Fruit fly (Drosophila melanogaster) whole organism, adult: ENCODE measurements around the gene FASN1.

ENCODE experiments used
- CG11617 ChIP-seq: fragments of 200-800 bp; sonication (Bioruptor generic); optimal IDR thresholded peaks from 2 replicates; lab custom pipeline; 2017; ENCODE audit warnings: mild to moderate bottlenecking, missing biosample characterization, missing genetic modification reagents, missing genetic modification characterization
- CG14711 ChIP-seq: fragments of 200-800 bp; sonication (Bioruptor generic); optimal IDR thresholded peaks from 2 replicates; lab custom pipeline; 2018; ENCODE audit warnings: missing biosample characterization, mild to moderate bottlenecking, missing genetic modification characterization, moderate library complexity
- CG5204 ChIP-seq: fragments of 200-800 bp; sonication (Bioruptor generic); optimal IDR thresholded peaks from 2 replicates; lab custom pipeline; 2016; ENCODE audit warnings: missing biosample characterization, missing genetic modification characterization
- CG7045 ChIP-seq: fragments of 200-800 bp; sonication (Bioruptor generic); optimal IDR thresholded peaks from 2 replicates; lab custom pipeline; 2017; ENCODE audit warnings: missing biosample characterization, mild to moderate bottlenecking, missing genetic modification characterization
- CG7101 ChIP-seq: fragments of 200-800 bp; sonication (Bioruptor generic); optimal IDR thresholded peaks from 2 replicates; lab custom pipeline; 2018; ENCODE audit warnings: missing biosample characterization, mild to moderate bottlenecking, missing genetic modification characterization, moderate library complexity
- Clk ChIP-seq: fragments of 200-800 bp; sonication (Bioruptor generic); optimal IDR thresholded peaks from 2 replicates; lab custom pipeline; 2017; ENCODE audit warnings: missing biosample characterization, missing genetic modification characterization
- Hr96 ChIP-seq: fragments of 200-800 bp; sonication (Bioruptor generic); optimal IDR thresholded peaks from 2 replicates; lab custom pipeline; 2016; ENCODE audit warnings: missing biosample characterization, missing genetic modification characterization
- Mnt ChIP-seq: fragments of 200-800 bp; sonication (Bioruptor generic); optimal IDR thresholded peaks from 2 replicates; lab custom pipeline; 2016; ENCODE audit warnings: missing biosample characterization, mild to moderate bottlenecking, missing genetic modification characterization
- cic ChIP-seq: fragments of 200-800 bp; sonication (Bioruptor generic); optimal IDR thresholded peaks from 2 replicates; lab custom pipeline; 2017; ENCODE audit warnings: missing biosample characterization, mild to moderate bottlenecking, missing genetic modification characterization, moderate library complexity
- cnc ChIP-seq, 2 experiments: fragments of >200 bp; optimal IDR thresholded peaks; 2 replicates each; lab custom pipeline; 2017
- kay ChIP-seq: fragments of 200-800 bp; sonication (Bioruptor generic); peaks from one replicate; lab custom pipeline; 2016; ENCODE audit warnings: missing biosample characterization, missing genetic modification characterization, borderline replicate concordance
- ovo ChIP-seq: fragments of 200-800 bp; sonication (Bioruptor generic); optimal IDR thresholded peaks from 2 replicates; lab custom pipeline; 2016; ENCODE audit warnings: missing biosample characterization, missing genetic modification characterization
- pad ChIP-seq: fragments of 200-800 bp; sonication (Bioruptor generic); optimal IDR thresholded peaks from 3 replicates; lab custom pipeline; 2017; ENCODE audit warnings: missing biosample characterization, missing genetic modification characterization, mild to moderate bottlenecking, moderate library complexity, missing genetic modification reagents
- toe ChIP-seq: fragments of 200-800 bp; sonication (Bioruptor generic); optimal IDR thresholded peaks from 2 replicates; lab custom pipeline; 2016; ENCODE audit warnings: missing biosample characterization, missing genetic modification characterization

- TF ChIP-seq cnc (optimal IDR thresholded peaks at IDR 0.05; lab: Kevin White, UChicago) = no peak
- peak; percentile 18 for TF ChIP-seq CG14711 (tag; lab: Kevin White, UChicago)
- TF ChIP-seq CG7045 (GFP tag; lab: Kevin White, UChicago) = no peak
- TF ChIP-seq Hr96 (GFP tag; lab: Kevin White, UChicago) = no peak
- no peak for TF ChIP-seq kay (GFP tag; lab: Kevin White, UChicago)
- TF ChIP-seq ovo (GFP tag; lab: Kevin White, UChicago) = no peak
- TF ChIP-seq CG7101 (tag; lab: Kevin White, UChicago) = no peak
- no peak for TF ChIP-seq CG11617 (GFP tag; lab: Kevin White, UChicago)
- TF ChIP-seq cic (GFP tag; lab: Kevin White, UChicago) = no peak
- TF ChIP-seq toe (GFP tag; lab: Kevin White, UChicago) = no peak
- no peak for TF ChIP-seq Clk (GFP tag; lab: Kevin White, UChicago)
- no peak for TF ChIP-seq pad (GFP tag; lab: Kevin White, UChicago)
- no peak for TF ChIP-seq CG5204 (GFP tag; lab: Kevin White, UChicago)
- peak; percentile 31 for TF ChIP-seq Mnt (GFP tag; lab: Kevin White, UChicago)
Measured at dm6 chr2L:3022986-3023385, 33.4 kb upstream of the FASN1 start, which contains the start of the genes alpha4GT1 and Prp40.
